Fruit fly (Drosophila melanogaster) whole organism: ENCODE data around the gene CG10516.

ENCODE experiments used
- CG8478 ChIP-seq: fragments of >200 bp; optimal IDR thresholded peaks from 2 replicates; lab custom pipeline; 2018; ENCODE audit warnings: inconsistent platforms
- Dll ChIP-seq: fragments of >200 bp; optimal IDR thresholded peaks from 2 replicates; lab custom pipeline; 2017
- EcR ChIP-seq, 2 experiments: fragments of >200 bp; optimal IDR thresholded peaks; 2 replicates each; lab custom pipeline; 2017; ENCODE audit warnings: missing biosample characterization in 2 of 2, missing genetic modification characterization in 2 of 2, missing genetic modification reagents in 2 of 2
- pan ChIP-seq: fragments of >200 bp; optimal IDR thresholded peaks from 2 replicates; lab custom pipeline; 2017
- psq ChIP-seq: fragments of >200 bp; optimal IDR thresholded peaks from 2 replicates; lab custom pipeline; 2017
- usp ChIP-seq: fragments of >200 bp; optimal IDR thresholded peaks from 2 replicates; lab custom pipeline; 2017; ENCODE audit warnings: missing biosample characterization, missing genetic modification characterization, mixed read lengths

CG10516 gene

DNA sequence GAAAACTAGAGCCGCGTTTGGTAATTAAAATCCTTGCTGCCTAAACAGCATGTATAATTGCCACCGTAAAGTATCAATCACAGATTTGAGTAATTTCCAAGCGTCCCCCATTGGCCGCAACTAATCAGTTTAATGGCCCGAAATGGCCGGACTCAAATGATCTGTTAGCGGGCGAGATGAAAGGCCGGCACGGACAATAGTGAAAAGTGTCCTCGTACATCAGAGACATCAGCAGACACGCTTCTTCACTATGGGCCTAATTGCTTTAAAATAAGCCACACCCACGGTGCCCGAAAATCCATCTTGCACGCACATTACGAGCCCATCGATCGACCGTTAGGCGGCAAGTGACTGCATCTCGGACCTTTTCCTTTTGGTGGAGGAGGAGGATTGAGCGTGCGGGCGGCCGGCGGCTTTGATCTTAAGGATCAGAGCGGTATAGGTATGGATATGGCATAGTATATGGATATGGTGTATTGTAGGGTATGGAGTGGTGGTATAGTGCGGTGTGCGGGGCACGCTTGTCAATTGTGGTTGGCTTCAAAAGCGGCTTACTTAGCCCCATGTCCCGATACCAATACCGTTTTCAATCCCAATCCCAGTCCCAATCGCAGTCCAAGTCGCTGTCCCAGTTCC, 44.4 kb downstream of the CG10516 start:
- no peak for TF ChIP-seq usp
- TF ChIP-seq Dll (lab: Kevin White, UChicago), result no peak
- no peak for TF ChIP-seq CG8478
- TF ChIP-seq pan (lab: Kevin White, UChicago), result no peak
- TF ChIP-seq EcR (GFP tag; optimal IDR thresholded peaks at IDR 0.05; lab: Kevin White, UChicago), result no peak

dm6 chr3L:16013198-16013982, 45.4 kb downstream of the CG10516 start:
- TF ChIP-seq usp, result no peak
- TF ChIP-seq psq, result no peak
- no peak for TF ChIP-seq CG8478
- no peak for TF ChIP-seq EcR (GFP tag; optimal IDR thresholded peaks at IDR 0.05; lab: Kevin White, UChicago)

dm6 chr3L:16014515-16014914, 46.5 kb downstream of the CG10516 start:
- TF ChIP-seq usp, result no peak
- TF ChIP-seq EcR (GFP tag; optimal IDR thresholded peaks at IDR 0.05; lab: Kevin White, UChicago), result no peak
- no peak for TF ChIP-seq psq
- no peak for TF ChIP-seq Dll (lab: Kevin White, UChicago)
- no peak for TF ChIP-seq pan (lab: Kevin White, UChicago)
- TF ChIP-seq CG8478, result no peak

- no peak for TF ChIP-seq CG8478
- no peak for TF ChIP-seq Dll (lab: Kevin White, UChicago)
- no peak for TF ChIP-seq psq
- no peak for TF ChIP-seq pan (lab: Kevin White, UChicago)
- TF ChIP-seq usp, result no peak
- TF ChIP-seq EcR (GFP tag; optimal IDR thresholded peaks at IDR 0.05; lab: Kevin White, UChicago), result no peak
Measured at dm6 chr3L:16015765-16016760, 48.1 kb downstream of the CG10516 start.

DNA sequence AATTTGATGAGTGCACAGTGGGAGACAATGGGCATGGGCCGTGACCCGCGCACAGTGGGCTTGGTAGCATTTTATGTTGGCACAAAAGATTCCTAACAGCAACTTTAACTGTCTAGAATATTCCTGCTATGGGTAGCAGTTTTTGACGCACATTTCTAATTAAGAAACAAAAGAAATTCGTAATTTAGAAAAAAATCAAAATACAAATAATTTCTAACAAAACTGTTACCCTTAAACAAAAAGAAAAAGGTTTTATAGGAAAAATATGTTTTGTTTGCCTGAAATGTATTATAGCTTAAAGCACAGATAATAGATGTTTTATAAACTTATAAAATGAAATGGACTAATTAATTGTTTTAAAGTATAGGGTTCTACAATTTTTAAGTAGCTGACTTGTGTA, 48.9 kb downstream of the CG10516 start:
- TF ChIP-seq Dll (lab: Kevin White, UChicago) (no peak), EcR (GFP tag; optimal IDR thresholded peaks at IDR 0.05; lab: Kevin White, UChicago) (no peak), pan (lab: Kevin White, UChicago) (no peak), psq (no peak), CG8478 (no peak), usp (no peak)

- TF ChIP-seq EcR (GFP tag; optimal IDR thresholded peaks at IDR 0.05; lab: Kevin White, UChicago) (no peak), pan (lab: Kevin White, UChicago) (no peak), usp (no peak), Dll (lab: Kevin White, UChicago) (no peak), psq (no peak), CG8478 (no peak)
Measured at dm6 chr3L:16017528-16018250, 49.7 kb downstream of the CG10516 start.

DNA sequence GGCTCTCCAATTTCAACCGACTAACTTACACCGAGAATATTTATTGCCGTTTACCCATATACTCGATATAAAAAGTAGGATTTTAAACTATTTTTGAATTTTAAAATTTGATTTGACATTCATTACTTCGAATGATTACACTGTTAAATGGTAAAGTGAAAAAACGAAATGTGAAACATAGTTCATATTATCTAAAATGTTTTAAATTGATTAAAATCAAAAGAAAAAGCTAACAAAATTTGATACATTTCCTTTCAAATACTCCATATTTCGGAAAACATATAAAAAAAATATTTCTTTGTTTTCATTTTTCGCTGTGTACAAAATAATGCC, 50.2 kb downstream of the CG10516 start:
- TF ChIP-seq usp (no peak), CG8478 (no peak), pan (lab: Kevin White, UChicago) (no peak), EcR (GFP tag; optimal IDR thresholded peaks at IDR 0.05; lab: Kevin White, UChicago) (no peak), psq (no peak), Dll (lab: Kevin White, UChicago) (no peak)

DNA sequence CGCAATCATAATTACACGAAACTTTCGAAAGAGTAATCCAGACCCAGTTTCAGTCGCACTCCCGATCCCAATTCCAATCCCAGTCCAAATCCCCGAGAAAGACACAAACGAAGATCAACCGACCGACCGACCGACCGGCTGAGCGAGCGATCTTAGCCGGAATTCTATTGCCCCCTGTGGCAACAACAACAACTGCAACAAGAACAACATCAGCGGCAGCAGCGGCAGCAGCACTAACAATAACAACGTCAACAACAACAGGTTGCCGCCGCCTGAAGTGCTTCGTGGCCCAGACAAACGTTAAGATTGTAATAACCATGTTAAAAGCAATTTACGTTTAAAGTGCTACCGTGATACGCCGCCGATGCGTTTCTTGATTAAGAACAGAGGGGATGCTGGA, 50.7 kb downstream of the CG10516 start:
- no peak for TF ChIP-seq usp
- TF ChIP-seq CG8478, result no peak
- TF ChIP-seq psq, result no peak
- TF ChIP-seq EcR (GFP tag; optimal IDR thresholded peaks at IDR 0.05; lab: Kevin White, UChicago), result no peak
- no peak for TF ChIP-seq Dll (lab: Kevin White, UChicago)
- TF ChIP-seq pan (lab: Kevin White, UChicago), result no peak
